Fruit fly (Drosophila melanogaster) whole organism: ENCODE results near the gene ND-ASHI.

Experiments used
- CG8478 ChIP-seq: fragments of >200 bp; optimal IDR thresholded peaks from 2 replicates; lab custom pipeline; 2018; ENCODE audit warnings: inconsistent platforms
- Dll ChIP-seq: fragments of >200 bp; optimal IDR thresholded peaks from 2 replicates; lab custom pipeline; 2017
- psq ChIP-seq: fragments of >200 bp; optimal IDR thresholded peaks from 2 replicates; lab custom pipeline; 2017
- usp ChIP-seq: fragments of >200 bp; optimal IDR thresholded peaks from 2 replicates; lab custom pipeline; 2017; ENCODE audit warnings: missing biosample characterization, missing genetic modification characterization, mixed read lengths

- no peak for TF ChIP-seq psq (lab: Kevin White, UChicago)
- no peak for TF ChIP-seq Dll (lab: Kevin White, UChicago)
- TF ChIP-seq usp (GFP tag; lab: Kevin White, UChicago) = no peak
- no peak for TF ChIP-seq CG8478
These were observed 24.6 kb downstream of the ND-ASHI start, which contains the start of the genes CG3226 and Cdc7 for dm6 chrX:6654198-6654831.
